Fruit fly (Drosophila melanogaster) whole organism, wandering third instar larva: ENCODE data around the gene CG1789.

Source experiments
- Abd-B ChIP-seq: fragments of >200 bp; optimal IDR thresholded peaks from 2 replicates; lab custom pipeline; 2017; ENCODE audit warnings: missing biosample characterization, missing genetic modification characterization
- CG32264 ChIP-seq: fragments of 200-800 bp; sonication (Bioruptor generic); optimal IDR thresholded peaks from 2 replicates; lab custom pipeline; 2016; ENCODE audit warnings: missing biosample characterization, missing genetic modification characterization
- CG9705 ChIP-seq: fragments of 200-800 bp; sonication (Bioruptor generic); optimal IDR thresholded peaks from 2 replicates; lab custom pipeline; 2018; ENCODE audit warnings: missing biosample characterization, mild to moderate bottlenecking, missing genetic modification characterization
- CrebA ChIP-seq: fragments of 200-800 bp; sonication (Bioruptor generic); optimal IDR thresholded peaks from 2 replicates; lab custom pipeline; 2016; ENCODE audit warnings: missing biosample characterization, mild to moderate bottlenecking, missing genetic modification characterization, borderline replicate concordance
- Dfd ChIP-seq: fragments of >200 bp; optimal IDR thresholded peaks from 2 replicates; lab custom pipeline; 2017; ENCODE audit warnings: missing biosample characterization, missing genetic modification characterization
- Dif ChIP-seq: fragments of 200-275, 200-300 bp; sonication (Bioruptor generic); optimal IDR thresholded peaks from 2 replicates; lab custom pipeline; 2018; ENCODE audit warnings: missing biosample characterization, missing genetic modification characterization; ENCODE audit not compliant: partially characterized antibody
- GATAd ChIP-seq: sonication (Bioruptor generic); optimal IDR thresholded peaks from 2 replicates; lab custom pipeline; 2016; ENCODE audit warnings: missing biosample characterization, missing genetic modification characterization
- HLH106 ChIP-seq: fragments of 200-800 bp; optimal IDR thresholded peaks from 3 replicates; lab custom pipeline; 2019; ENCODE audit warnings: missing biosample characterization, mild to moderate bottlenecking, missing genetic modification characterization, moderate library complexity
- Hnf4 ChIP-seq: fragments of 200-800 bp; sonication (Bioruptor generic); optimal IDR thresholded peaks from 2 replicates; lab custom pipeline; 2016; ENCODE audit warnings: missing biosample characterization, mild to moderate bottlenecking, missing genetic modification characterization
- Hr78 ChIP-seq: fragments of >200 bp; optimal IDR thresholded peaks from 2 replicates; lab custom pipeline; 2017; ENCODE audit warnings: missing biosample characterization, missing genetic modification characterization
- Hr83 ChIP-seq: fragments of 200-300 bp; sonication (Bioruptor generic); optimal IDR thresholded peaks from 2 replicates; lab custom pipeline; 2016; ENCODE audit warnings: missing biosample characterization, mild to moderate bottlenecking, missing genetic modification characterization, moderate library complexity; ENCODE audit not compliant: poor library complexity, severe bottlenecking
- Jra ChIP-seq: sonication (Bioruptor generic); optimal IDR thresholded peaks from 2 replicates; lab custom pipeline; 2016; ENCODE audit warnings: missing biosample characterization, missing genetic modification characterization
- Mio ChIP-seq: sonication (Bioruptor generic); optimal IDR thresholded peaks from 2 replicates; lab custom pipeline; 2016; ENCODE audit warnings: missing biosample characterization, missing genetic modification characterization
- Myc ChIP-seq: fragments of >200 bp; optimal IDR thresholded peaks from 2 replicates; lab custom pipeline; 2017
- N ChIP-seq: fragments of >200 bp; optimal IDR thresholded peaks from 2 replicates; lab custom pipeline; 2018; ENCODE audit warnings: missing biosample characterization, missing external identifiers, missing genetic modification characterization
- OdsH ChIP-seq: fragments of 200-800 bp; sonication (Bioruptor generic); optimal IDR thresholded peaks from 2 replicates; lab custom pipeline; 2016; ENCODE audit warnings: missing biosample characterization, mild to moderate bottlenecking, missing genetic modification characterization
- Rel ChIP-seq, 2 experiments: fragments of 200-800 bp; sonication (Bioruptor generic) in 1 of 2; optimal IDR thresholded peaks; 2 replicates in 1 of 2; 3 replicates in 1 of 2; lab custom pipeline; 2016 to 2019; ENCODE audit warnings: mild to moderate bottlenecking in 2 of 2, missing biosample characterization in 2 of 2, missing genetic modification characterization in 2 of 2, moderate library complexity in 1 of 2
- Sp1 ChIP-seq: fragments of 200-800 bp; sonication (Bioruptor generic); optimal IDR thresholded peaks from 3 replicates; lab custom pipeline; 2019; ENCODE audit warnings: missing biosample characterization, mild to moderate bottlenecking, missing genetic modification characterization, moderate library complexity
- Vsx2 ChIP-seq: fragments of 200-300, 225-300 bp; sonication (Bioruptor generic); optimal IDR thresholded peaks from 2 replicates; lab custom pipeline; 2018; ENCODE audit warnings: missing biosample characterization, missing genetic modification characterization; ENCODE audit not compliant: partially characterized antibody
- br ChIP-seq: fragments of 200-800 bp; sonication (Bioruptor generic); optimal IDR thresholded peaks from 2 replicates; lab custom pipeline; 2016; ENCODE audit warnings: missing biosample characterization, missing genetic modification characterization
- brk ChIP-seq: fragments of 200-800 bp; sonication (Bioruptor generic); optimal IDR thresholded peaks from 2 replicates; lab custom pipeline; 2016; ENCODE audit warnings: missing biosample characterization, mild to moderate bottlenecking, missing genetic modification characterization
- dl ChIP-seq, 2 experiments: fragments of 175-275, 200-275 bp in 1 of 2; fragments of 200-275 bp in 1 of 2; sonication (Bioruptor generic); optimal IDR thresholded peaks; lab custom pipeline; 2018; ENCODE audit warnings: mild to moderate bottlenecking in 2 of 2, missing biosample characterization in 2 of 2, missing genetic modification characterization in 2 of 2, moderate library complexity in 2 of 2; ENCODE audit not compliant: partially characterized antibody in 2 of 2, insufficient read depth in 1 of 2
- dmrt93B ChIP-seq: fragments of 200-800 bp; sonication (Bioruptor generic); optimal IDR thresholded peaks from 2 replicates; lab custom pipeline; 2018; ENCODE audit warnings: missing biosample characterization, mild to moderate bottlenecking, missing genetic modification characterization
- dsf ChIP-seq: sonication (Bioruptor generic); optimal IDR thresholded peaks from 2 replicates; lab custom pipeline; 2016; ENCODE audit warnings: missing biosample characterization, missing genetic modification characterization, borderline replicate concordance
- ey ChIP-seq: fragments of 200-800 bp; sonication (Bioruptor generic); optimal IDR thresholded peaks from 2 replicates; lab custom pipeline; 2016; ENCODE audit warnings: missing biosample characterization, missing genetic modification characterization
- foxo ChIP-seq, 2 experiments: fragments of 200-800 bp; sonication (Bioruptor generic); optimal IDR thresholded peaks; 2 replicates in 1 of 2; 3 replicates in 1 of 2; lab custom pipeline; 2016 to 2017; ENCODE audit warnings: missing biosample characterization in 2 of 2, missing genetic modification characterization in 2 of 2
- fru ChIP-seq: fragments of 200-800 bp; sonication (Bioruptor generic); optimal IDR thresholded peaks from 3 replicates; lab custom pipeline; 2016; ENCODE audit warnings: missing biosample characterization, mild to moderate bottlenecking, missing genetic modification characterization
- h ChIP-seq: fragments of 200-800 bp; sonication (Bioruptor generic); optimal IDR thresholded peaks from 3 replicates; lab custom pipeline; 2016; ENCODE audit warnings: missing biosample characterization, mild to moderate bottlenecking, missing genetic modification characterization
- jim ChIP-seq: fragments of 175-275, 200-325 bp; sonication (Bioruptor generic); optimal IDR thresholded peaks from 2 replicates; lab custom pipeline; 2016; ENCODE audit warnings: missing biosample characterization, mild to moderate bottlenecking, missing genetic modification characterization
- lola ChIP-seq: fragments of >200 bp; optimal IDR thresholded peaks from 2 replicates; lab custom pipeline; 2017; ENCODE audit warnings: missing biosample characterization, missing genetic modification characterization
- pan ChIP-seq: fragments of >200 bp; optimal IDR thresholded peaks from 2 replicates; lab custom pipeline; 2017
- psq ChIP-seq: fragments of 200-800 bp; sonication (Bioruptor generic); optimal IDR thresholded peaks from 3 replicates; lab custom pipeline; 2017; ENCODE audit warnings: missing biosample characterization, mild to moderate bottlenecking, missing genetic modification characterization, moderate library complexity
- rgr ChIP-seq: fragments of 200-800 bp; sonication (Bioruptor generic); optimal IDR thresholded peaks from 3 replicates; lab custom pipeline; 2016; ENCODE audit warnings: missing biosample characterization, mild to moderate bottlenecking, missing genetic modification characterization
- sage ChIP-seq: fragments of 200-800 bp; sonication (Bioruptor generic); optimal IDR thresholded peaks from 2 replicates; lab custom pipeline; 2016; ENCODE audit warnings: missing biosample characterization, mild to moderate bottlenecking, missing genetic modification characterization
- sv ChIP-seq: fragments of 200-800 bp; sonication (Bioruptor generic); optimal IDR thresholded peaks from 3 replicates; lab custom pipeline; 2016; ENCODE audit warnings: missing biosample characterization, missing genetic modification characterization
- tai ChIP-seq: sonication (Bioruptor generic); optimal IDR thresholded peaks from 2 replicates; lab custom pipeline; 2016; ENCODE audit warnings: missing biosample characterization, missing genetic modification characterization
- usp ChIP-seq: fragments of >200 bp; optimal IDR thresholded peaks from 2 replicates; lab custom pipeline; 2017; ENCODE audit warnings: missing biosample characterization, missing genetic modification characterization
- woc ChIP-seq: sonication (Bioruptor generic); optimal IDR thresholded peaks from 2 replicates; lab custom pipeline; 2016; ENCODE audit warnings: missing biosample characterization, mild to moderate bottlenecking, missing genetic modification characterization

CG1789 gene

DNA sequence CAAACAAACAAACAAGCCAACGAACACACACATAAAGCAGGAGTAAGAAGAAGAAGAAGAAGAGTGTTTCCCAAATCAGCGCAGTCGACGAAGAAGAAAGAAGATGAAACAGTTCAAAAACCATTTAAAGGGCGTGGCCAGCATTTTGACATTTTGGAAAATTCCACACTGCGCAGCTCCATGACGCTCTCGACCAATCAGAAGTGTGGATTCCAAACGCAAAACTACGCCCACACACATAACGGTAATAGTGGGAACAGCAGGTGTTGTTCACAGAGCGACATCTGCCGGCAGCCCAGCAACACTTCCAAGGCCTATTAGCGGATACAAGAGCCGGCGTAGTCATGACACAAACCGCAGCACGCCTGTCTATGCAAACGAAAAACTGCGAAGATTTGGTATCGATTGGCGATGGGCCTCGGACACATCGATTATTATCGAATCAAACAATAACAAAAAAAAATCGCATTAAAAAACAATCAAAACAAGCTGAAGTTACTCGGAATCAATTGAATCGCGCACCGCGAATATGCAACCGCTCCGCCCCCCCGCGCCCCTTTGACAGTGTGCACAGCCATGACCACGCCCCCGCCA lies 43.6 kb upstream of the CG1789 start, which contains the start of gene Rubicon (continued):
- TF ChIP-seq Vsx2 (GFP tag; lab: Kevin White, UChicago): no peak
- no peak for TF ChIP-seq GATAd (GFP tag; lab: Kevin White, UChicago)
- TF ChIP-seq foxo (GFP tag; optimal IDR thresholded peaks at IDR 0.05; lab: Kevin White, UChicago): no peak
- TF ChIP-seq dmrt93B (GFP tag; lab: Kevin White, UChicago): no peak
- peak; percentile 3 for TF ChIP-seq CG9705 (GFP tag; lab: Kevin White, UChicago)

DNA sequence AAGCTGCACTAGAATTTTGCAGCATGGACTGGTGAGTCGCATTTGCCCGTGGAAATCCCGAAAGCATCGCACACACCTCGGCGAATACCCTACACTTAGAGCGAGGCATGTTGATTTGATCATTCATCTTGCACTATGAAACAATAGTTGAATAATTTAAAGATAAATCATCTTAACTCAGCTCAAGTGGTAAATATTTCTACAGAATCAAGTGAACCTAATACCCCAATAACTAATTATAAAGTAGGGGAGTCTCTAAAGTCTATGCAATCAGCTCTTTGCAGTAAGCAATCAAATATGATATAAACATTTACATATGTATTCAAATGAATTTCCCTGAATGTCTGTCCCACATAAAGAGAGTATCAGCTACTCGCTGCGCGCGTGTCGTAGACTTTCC lies 42.9 kb upstream of the CG1789 start:
- TF ChIP-seq HLH106 (tag; lab: Kevin White, UChicago) (peak; percentile 29), dsf (GFP tag; lab: Kevin White, UChicago) (no peak), ey (GFP tag; lab: Kevin White, UChicago) (peak; percentile 92), OdsH (peak; percentile 10), woc (GFP tag; lab: Kevin White, UChicago) (peak; percentile 71), Rel (GFP tag; optimal IDR thresholded peaks at IDR 0.05; lab: Kevin White, UChicago) (peak; percentile 46), Rel (tag; optimal IDR thresholded peaks at IDR 0.05; lab: Kevin White, UChicago) (no peak), CG32264 (no peak), Abd-B (GFP tag; lab: Kevin White, UChicago) (no peak), foxo (GFP tag; optimal IDR thresholded peaks at IDR 0.05; lab: Kevin White, UChicago) (peak; percentile 2 to 92), rgr (GFP tag; lab: Kevin White, UChicago) (peak; percentile 23), fru (GFP tag; lab: Kevin White, UChicago) (peak; percentile 91), Sp1 (GFP tag; lab: Kevin White, UChicago) (peak; percentile 80), pan (lab: Kevin White, UChicago) (no peak), GATAd (GFP tag; lab: Kevin White, UChicago) (no peak), h (GFP tag; lab: Kevin White, UChicago) (peak; percentile 19), br (peak; percentile 28), sv (GFP tag; lab: Kevin White, UChicago) (no peak)

dm6 chrX:8681189-8681821 lies 39.0 kb upstream of the CG1789 start, which contains the start of gene CAH3:
Gene CAH3, plus strand, starts transcription at chrX:8681252.
- TF ChIP-seq Mio (GFP tag; lab: Kevin White, UChicago) (no peak), Rel (GFP tag; optimal IDR thresholded peaks at IDR 0.05; lab: Kevin White, UChicago) (peak; percentile 30), Rel (tag; optimal IDR thresholded peaks at IDR 0.05; lab: Kevin White, UChicago) (peak; percentile 90), Sp1 (GFP tag; lab: Kevin White, UChicago) (peak; percentile 95), woc (GFP tag; lab: Kevin White, UChicago) (peak; percentile 88), rgr (GFP tag; lab: Kevin White, UChicago) (peak; percentile 95), sage (peak; percentile 83), fru (GFP tag; lab: Kevin White, UChicago) (peak; percentile 94), dsf (GFP tag; lab: Kevin White, UChicago) (peak; percentile 72), Hr78 (no peak), CG32264 (peak; percentile 71), brk (peak; percentile 75), foxo (GFP tag; optimal IDR thresholded peaks at IDR 0.05; lab: Kevin White, UChicago) (peak in 1 of 2 experiments; percentile 94), HLH106 (tag; lab: Kevin White, UChicago) (peak; percentile 96), Hr83 (peak; percentile 35), Hnf4 (peak; percentile 90), Dfd (GFP tag; lab: Kevin White, UChicago) (no peak), usp (no peak), psq (GFP tag; lab: Kevin White, UChicago) (peak; percentile 85), CrebA (GFP tag; lab: Kevin White, UChicago) (no peak), lola (GFP tag; lab: Kevin White, UChicago) (no peak), Myc (lab: Kevin White, UChicago) (no peak), sv (GFP tag; lab: Kevin White, UChicago) (peak; percentile 88), Jra (GFP tag; lab: Kevin White, UChicago) (peak; percentile 62), br (peak; percentile 95), CG9705 (GFP tag; lab: Kevin White, UChicago) (peak; percentile 94), GATAd (GFP tag; lab: Kevin White, UChicago) (peak; percentile 45), Vsx2 (GFP tag; lab: Kevin White, UChicago) (peak; percentile 43), tai (GFP tag; lab: Kevin White, UChicago) (peak; percentile 83), ey (GFP tag; lab: Kevin White, UChicago) (peak; percentile 90), OdsH (peak; percentile 91), N (no peak), Dif (GFP tag; lab: Kevin White, UChicago) (peak; percentile 18), pan (lab: Kevin White, UChicago) (no peak), h (GFP tag; lab: Kevin White, UChicago) (peak; percentile 93), dl (GFP tag; optimal IDR thresholded peaks at IDR 0.05; lab: Kevin White, UChicago; ENCODE audit: insufficient read depth in 1 of 2, partially characterized antibody in 2 of 2) (no peak), jim (GFP tag; lab: Kevin White, UChicago) (no peak), dmrt93B (GFP tag; lab: Kevin White, UChicago) (peak; percentile 88), Abd-B (GFP tag; lab: Kevin White, UChicago) (no peak)
- TF ChIP-seq, all 38 proteins: peak for 26
